Worm (Caenorhabditis elegans) whole organism, L4/young adult: Measurements from ENCODE around the gene Y53C12A.7.

Source experiments
- W03F9.2 ChIP-seq: fragments of 150-350 bp; optimal IDR thresholded peaks from 2 replicates; lab custom pipeline; 2014; ENCODE audit warnings: missing biosample characterization, missing genetic modification characterization
- dao-5 ChIP-seq: sonication (generic microtip); optimal IDR thresholded peaks from 2 replicates; lab custom pipeline; 2016; ENCODE audit warnings: missing genotype, missing genetic modification characterization, moderate library complexity, missing compliant biosample characterization
- him-1 ChIP-seq: sonication (generic microtip); optimal IDR thresholded peaks from 2 replicates; lab custom pipeline; 2016; ENCODE audit warnings: missing genotype, missing genetic modification reagents, missing genetic modification characterization, missing compliant biosample characterization

DNA sequence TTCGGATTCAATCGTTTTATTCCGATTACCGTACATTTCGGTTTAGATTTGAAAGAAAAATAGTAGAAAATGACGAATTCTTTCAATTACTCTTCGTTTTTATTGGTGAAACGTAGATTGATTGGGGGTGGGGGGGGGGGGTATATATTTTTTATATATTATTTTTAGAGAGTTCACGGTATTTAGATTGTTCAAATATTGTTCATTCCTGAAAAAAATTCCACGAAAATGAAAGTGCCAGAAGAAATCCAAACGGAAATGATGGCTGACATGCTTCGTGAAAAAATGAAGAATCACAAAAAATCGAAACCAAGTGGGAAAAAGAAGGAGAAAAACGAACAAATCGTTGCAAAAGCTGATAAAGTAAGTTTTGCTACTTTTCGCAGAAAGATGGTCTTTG lies at the start of gene Y53C12A.7, which contains the start of gene Y53C12A.8:
- TF ChIP-seq dao-5 (tag; lab: Kevin White, UChicago) (no peak), W03F9.2 (tag; lab: Kevin White, UChicago) (no peak), him-1 (tag; lab: Kevin White, UChicago) (no peak)
